Worm (Caenorhabditis elegans): ENCODE measurements around the gene fbxa-147.

ce11 chrV:14686231-14687105 is 29.8 kb upstream of the fbxa-147 start:
- TF ChIP-seq nhr-11 (tag; optimal IDR thresholded peaks at IDR 0.05) = no peak
- no peak for TF ChIP-seq fkh-4 (tag; optimal IDR thresholded peaks at IDR 0.05; ENCODE audit: borderline replicate concordance)
- TF ChIP-seq nhr-237 (tag; optimal IDR thresholded peaks at IDR 0.05) = no peak
- TF ChIP-seq unc-130 (tag; optimal IDR thresholded peaks at IDR 0.05) = no peak
